Fruit fly (Drosophila melanogaster): ENCODE measurements around the gene RhoGAP19D.
A peak's percentile ranks its signal among the peaks of the same experiment; 100 is the strongest.

DNA sequence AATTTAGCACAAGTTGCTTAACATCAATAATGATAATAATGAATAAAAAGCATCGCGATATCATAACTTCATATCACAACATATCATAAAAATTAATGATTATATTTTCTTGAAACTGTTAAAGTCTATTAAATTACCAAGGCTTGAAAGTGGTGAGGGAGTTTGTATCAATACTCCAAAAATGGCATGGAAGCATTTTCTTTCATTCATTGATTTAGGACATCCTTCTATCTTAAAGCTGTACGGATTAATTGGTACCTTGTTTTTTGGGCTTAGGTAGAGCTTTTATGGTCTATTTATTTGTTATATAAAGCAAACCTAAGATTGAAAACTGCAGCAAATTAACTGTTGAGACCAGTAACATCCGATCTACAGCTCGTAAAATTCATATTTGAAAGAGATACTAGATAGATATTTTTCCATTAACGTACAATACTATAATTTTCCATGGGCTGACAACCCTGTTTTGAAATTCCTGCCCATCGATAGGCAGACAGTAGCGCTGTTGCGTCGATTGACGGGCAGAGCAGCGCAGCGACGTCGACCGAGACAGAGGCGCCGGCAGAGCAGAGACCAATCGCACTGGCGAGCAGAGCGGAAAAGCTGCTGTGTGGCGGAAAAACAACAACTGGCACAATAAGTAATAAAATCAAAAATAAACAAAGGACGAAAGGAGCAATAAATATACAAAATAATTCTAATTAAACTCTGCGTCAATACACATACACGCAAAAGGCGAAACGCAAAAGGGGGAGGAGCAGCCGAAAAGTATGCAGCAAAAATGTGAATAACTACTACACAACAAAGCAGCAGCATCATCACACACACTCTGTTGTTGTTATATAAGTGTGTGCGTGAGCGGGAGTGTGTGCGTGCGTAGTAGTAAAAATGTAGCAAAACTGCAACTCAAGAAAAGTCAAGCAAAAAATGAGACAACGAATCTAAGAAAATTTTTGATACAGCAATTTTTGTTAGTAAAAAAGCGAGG is 76.9 kb downstream of the RhoGAP19D start, which contains the start of gene CG1695:
- TF ChIP-seq sv (GFP tag; optimal IDR thresholded peaks at IDR 0.05) (no peak), h (GFP tag; optimal IDR thresholded peaks at IDR 0.05) (no peak), HLH106 (tag; optimal IDR thresholded peaks at IDR 0.05) (peak; percentile 35), CG32264 (GFP tag; optimal IDR thresholded peaks at IDR 0.05) (no peak), br (GFP tag; optimal IDR thresholded peaks at IDR 0.05) (no peak), N (GFP tag; optimal IDR thresholded peaks at IDR 0.05) (peak; percentile 26), CrebA (GFP tag; optimal IDR thresholded peaks at IDR 0.05; ENCODE audit: borderline replicate concordance) (no peak), Abd-B (GFP tag; optimal IDR thresholded peaks at IDR 0.05) (no peak), Hr78 (GFP tag; optimal IDR thresholded peaks at IDR 0.05) (no peak), GATAd (GFP tag; optimal IDR thresholded peaks at IDR 0.05) (no peak), Hnf4 (GFP tag; optimal IDR thresholded peaks at IDR 0.05) (no peak), dmrt93B (GFP tag; optimal IDR thresholded peaks at IDR 0.05) (no peak)

Data from whole organism, wandering third instar larva.